Fruit fly (Drosophila melanogaster) whole organism, prepupa: ENCODE results near the gene CG42272.

Experiments
- Blimp-1 ChIP-seq: fragments of 200-800 bp; sonication (Bioruptor generic); optimal IDR thresholded peaks from 3 replicates; lab custom pipeline; 2017; ENCODE audit warnings: missing biosample characterization, missing genetic modification characterization, mild to moderate bottlenecking, moderate library complexity, missing genetic modification reagents
- CG10631 ChIP-seq: fragments of 200-800 bp; sonication (Bioruptor generic); optimal IDR thresholded peaks from 2 replicates; lab custom pipeline; 2016; ENCODE audit warnings: missing biosample characterization, missing genetic modification characterization
- CG10669 ChIP-seq: fragments of 200-800 bp; sonication (Bioruptor generic); optimal IDR thresholded peaks from 3 replicates; lab custom pipeline; 2018; ENCODE audit warnings: missing biosample characterization, mild to moderate bottlenecking, missing genetic modification characterization, moderate library complexity
- CG11294 ChIP-seq: fragments of 200-800 bp; sonication (Bioruptor generic); IDR thresholded peaks from 2 replicates; pipeline ENCODE4 v1.3.6; 2022; ENCODE audit warnings: missing biosample characterization, missing genetic modification characterization
- CG11762 ChIP-seq: fragments of 200-800 bp; sonication (Bioruptor generic); optimal IDR thresholded peaks from 3 replicates; lab custom pipeline; 2016; ENCODE audit warnings: missing biosample characterization, missing genetic modification characterization; ENCODE audit not compliant: insufficient read depth
- CG11902 ChIP-seq: fragments of 200-800 bp; sonication (Bioruptor generic); optimal IDR thresholded peaks from 3 replicates; lab custom pipeline; 2016; ENCODE audit warnings: missing biosample characterization, missing genetic modification characterization
- CG15336 ChIP-seq: fragments of 200-800 bp; sonication (Bioruptor generic); IDR thresholded peaks from 2 replicates; pipeline ENCODE4 v1.3.6; 2022; ENCODE audit warnings: missing biosample characterization, missing genetic modification characterization
- CG1621 ChIP-seq: fragments of 200-800 bp; sonication (Bioruptor generic); optimal IDR thresholded peaks from 3 replicates; lab custom pipeline; 2018; ENCODE audit warnings: missing biosample characterization, mild to moderate bottlenecking, missing genetic modification characterization
- CG16779 ChIP-seq: fragments of 200-800 bp; sonication (Bioruptor generic); optimal IDR thresholded peaks from 3 replicates; lab custom pipeline; 2017; ENCODE audit warnings: missing biosample characterization, mild to moderate bottlenecking, missing genetic modification characterization
- CG3032 ChIP-seq: fragments of 200-800 bp; optimal IDR thresholded peaks from 2 replicates; lab custom pipeline; 2019; ENCODE audit warnings: missing biosample characterization, mild to moderate bottlenecking, missing genetic modification characterization, moderate library complexity
- CG31627 ChIP-seq: fragments of 200-800 bp; sonication (Bioruptor generic); optimal IDR thresholded peaks from 3 replicates; lab custom pipeline; 2016; ENCODE audit warnings: missing biosample characterization, missing genetic modification characterization
- CG32006 ChIP-seq: fragments of 200-800 bp; sonication (Bioruptor generic); optimal IDR thresholded peaks from 3 replicates; lab custom pipeline; 2017; ENCODE audit warnings: missing biosample characterization, mild to moderate bottlenecking, missing genetic modification characterization
- CG34406 ChIP-seq: fragments of 200-800 bp; sonication (Bioruptor generic); optimal IDR thresholded peaks from 3 replicates; lab custom pipeline; 2016; ENCODE audit warnings: missing biosample characterization, missing genetic modification characterization
- CG3919 ChIP-seq: fragments of 200-800 bp; sonication (Bioruptor generic); optimal IDR thresholded peaks from 3 replicates; lab custom pipeline; 2016; ENCODE audit warnings: missing biosample characterization, missing genetic modification characterization
- CG4318 ChIP-seq: fragments of 200-800 bp; sonication (Bioruptor generic); optimal IDR thresholded peaks from 3 replicates; lab custom pipeline; 2017; ENCODE audit warnings: missing biosample characterization, mild to moderate bottlenecking, missing genetic modification characterization
- CG6276 ChIP-seq: fragments of 200-800 bp; sonication (Bioruptor generic); optimal IDR thresholded peaks from 2 replicates; lab custom pipeline; 2017; ENCODE audit warnings: missing biosample characterization, mild to moderate bottlenecking, missing genetic modification characterization
- CG6792 ChIP-seq: fragments of 200-800 bp; sonication (Bioruptor generic); optimal IDR thresholded peaks from 3 replicates; lab custom pipeline; 2016; ENCODE audit warnings: missing biosample characterization, missing genetic modification characterization
- CG6808 ChIP-seq: fragments of 200-800 bp; sonication (Bioruptor generic); optimal IDR thresholded peaks from 3 replicates; lab custom pipeline; 2017; ENCODE audit warnings: missing biosample characterization, missing genetic modification characterization, mild to moderate bottlenecking, moderate library complexity, missing genetic modification reagents
- CG6854 ChIP-seq: fragments of 200-800 bp; sonication (Bioruptor generic); optimal IDR thresholded peaks from 2 replicates; lab custom pipeline; 2017; ENCODE audit warnings: missing biosample characterization, mild to moderate bottlenecking, missing genetic modification characterization
- CG7368 ChIP-seq: fragments of 200-800 bp; sonication (Bioruptor generic); optimal IDR thresholded peaks from 3 replicates; lab custom pipeline; 2016; ENCODE audit warnings: missing biosample characterization, missing genetic modification characterization
- CG8119 ChIP-seq: fragments of 200-800 bp; sonication (Bioruptor generic); IDR thresholded peaks from 3 replicates; pipeline ENCODE4 v1.3.6; 2022; ENCODE audit warnings: missing biosample characterization, missing genetic modification characterization
- CG8319 ChIP-seq: fragments of 200-800 bp; sonication (Bioruptor generic); optimal IDR thresholded peaks from 3 replicates; lab custom pipeline; 2016; ENCODE audit warnings: missing biosample characterization, missing genetic modification characterization
- CG8632 ChIP-seq: fragments of 200-800 bp; sonication (Bioruptor generic); optimal IDR thresholded peaks from 3 replicates; lab custom pipeline; 2016; ENCODE audit warnings: missing biosample characterization, missing genetic modification characterization
- CG9139 ChIP-seq: fragments of 200-800 bp; sonication (Bioruptor generic); optimal IDR thresholded peaks from 3 replicates; lab custom pipeline; 2017; ENCODE audit warnings: missing biosample characterization, mild to moderate bottlenecking, missing genetic modification characterization
- Eip75B ChIP-seq: fragments of 200-800 bp; sonication (Bioruptor generic); optimal IDR thresholded peaks from 3 replicates; lab custom pipeline; 2016; ENCODE audit warnings: missing biosample characterization, missing genetic modification characterization
- Ets21C ChIP-seq: fragments of 200-800 bp; sonication (Bioruptor generic); optimal IDR thresholded peaks from 3 replicates; lab custom pipeline; 2016; ENCODE audit warnings: missing biosample characterization, missing genetic modification characterization
- Gug ChIP-seq: fragments of 200-800 bp; sonication (Bioruptor generic); IDR thresholded peaks from 2 replicates; pipeline ENCODE4 v1.3.6; 2022; ENCODE audit warnings: missing biosample characterization, missing genetic modification characterization
- Hr38 ChIP-seq: sonication (Bioruptor generic); optimal IDR thresholded peaks from 2 replicates; lab custom pipeline; 2016; ENCODE audit warnings: missing biosample characterization, missing genetic modification characterization
- Hr39 ChIP-seq: fragments of 200-800 bp; sonication (Bioruptor generic); optimal IDR thresholded peaks from 2 replicates; lab custom pipeline; 2016; ENCODE audit warnings: missing biosample characterization, missing genetic modification characterization
- Hr4 ChIP-seq: fragments of 200-800 bp; sonication (Bioruptor generic); optimal IDR thresholded peaks from 3 replicates; lab custom pipeline; 2016; ENCODE audit warnings: missing biosample characterization, missing genetic modification characterization
- Lpt ChIP-seq: fragments of 200-800 bp; sonication (Bioruptor generic); optimal IDR thresholded peaks from 3 replicates; lab custom pipeline; 2016; ENCODE audit warnings: missing biosample characterization, missing genetic modification characterization
- Met ChIP-seq: fragments of 200-800 bp; sonication (Bioruptor generic); optimal IDR thresholded peaks from 3 replicates; lab custom pipeline; 2016; ENCODE audit warnings: missing biosample characterization, missing genetic modification characterization
- Smox ChIP-seq: fragments of 200-800 bp; sonication (Bioruptor generic); optimal IDR thresholded peaks from 3 replicates; lab custom pipeline; 2016; ENCODE audit warnings: missing biosample characterization, missing genetic modification characterization
- Sox102F ChIP-seq: fragments of 200-800 bp; sonication (Bioruptor generic); optimal IDR thresholded peaks from 2 replicates; lab custom pipeline; 2016; ENCODE audit warnings: missing biosample characterization, mild to moderate bottlenecking, missing genetic modification characterization
- Sox14 ChIP-seq: fragments of 200-800 bp; sonication (Bioruptor generic); optimal IDR thresholded peaks from 3 replicates; lab custom pipeline; 2016; ENCODE audit warnings: missing biosample characterization, missing genetic modification characterization
- Sox15 ChIP-seq: fragments of 200-800 bp; sonication (Bioruptor generic); optimal IDR thresholded peaks from 3 replicates; lab custom pipeline; 2016; ENCODE audit warnings: missing biosample characterization, missing genetic modification characterization
- achi ChIP-seq: fragments of 200-800 bp; sonication (Bioruptor generic); optimal IDR thresholded peaks from 3 replicates; lab custom pipeline; 2016; ENCODE audit warnings: missing biosample characterization, missing genetic modification characterization
- acj6 ChIP-seq: fragments of 200-800 bp; sonication (Bioruptor generic); optimal IDR thresholded peaks from 3 replicates; lab custom pipeline; 2016; ENCODE audit warnings: missing biosample characterization, missing genetic modification characterization
- dac ChIP-seq: fragments of 200-800 bp; sonication (Bioruptor generic); optimal IDR thresholded peaks from 2 replicates; lab custom pipeline; 2017; ENCODE audit warnings: missing biosample characterization, mild to moderate bottlenecking, missing genetic modification characterization
- dsx ChIP-seq: fragments of 200-800 bp; optimal IDR thresholded peaks from 3 replicates; lab custom pipeline; 2019; ENCODE audit warnings: missing biosample characterization, mild to moderate bottlenecking, missing genetic modification characterization, moderate library complexity; ENCODE audit not compliant: poor library complexity, severe bottlenecking
- eg ChIP-seq: fragments of 200-800 bp; sonication (Bioruptor generic); IDR thresholded peaks from 3 replicates; pipeline ENCODE4 v1.3.6; 2022; ENCODE audit warnings: missing biosample characterization, missing genetic modification characterization
- esn ChIP-seq: fragments of 200-800 bp; sonication (Bioruptor generic); optimal IDR thresholded peaks from 2 replicates; lab custom pipeline; 2016; ENCODE audit warnings: missing biosample characterization, mild to moderate bottlenecking, missing genetic modification characterization, moderate library complexity
- fd59A ChIP-seq: fragments of 200-800 bp; sonication (Bioruptor generic); optimal IDR thresholded peaks from 2 replicates; lab custom pipeline; 2017; ENCODE audit warnings: missing biosample characterization, mild to moderate bottlenecking, missing genetic modification characterization, missing genetic modification reagents
- fd85E ChIP-seq: fragments of 200-800 bp; sonication (Bioruptor generic); optimal IDR thresholded peaks from 3 replicates; lab custom pipeline; 2016; ENCODE audit warnings: missing biosample characterization, missing genetic modification characterization
- fkh ChIP-seq: fragments of 200-800 bp; sonication (Bioruptor generic); optimal IDR thresholded peaks from 3 replicates; lab custom pipeline; 2017; ENCODE audit warnings: missing biosample characterization, mild to moderate bottlenecking, missing genetic modification characterization, moderate library complexity
- lz ChIP-seq: fragments of 200-800 bp; sonication (Bioruptor generic); optimal IDR thresholded peaks from 3 replicates; lab custom pipeline; 2016; ENCODE audit warnings: missing biosample characterization, missing genetic modification characterization
- net ChIP-seq: fragments of 200-800 bp; sonication (Bioruptor generic); optimal IDR thresholded peaks from 3 replicates; lab custom pipeline; 2016; ENCODE audit warnings: missing biosample characterization, missing genetic modification characterization
- pdm3 ChIP-seq: fragments of 200-800 bp; sonication (Bioruptor generic); optimal IDR thresholded peaks from 3 replicates; lab custom pipeline; 2016; ENCODE audit warnings: missing biosample characterization, missing genetic modification characterization
- salr ChIP-seq, 2 experiments: fragments of 200-800 bp; sonication (Bioruptor generic); optimal IDR thresholded peaks; 3 replicates each; lab custom pipeline; 2016 to 2018; ENCODE audit warnings: missing biosample characterization in 2 of 2, missing genetic modification characterization in 2 of 2, mild to moderate bottlenecking in 1 of 2
- ss ChIP-seq, 2 experiments: fragments of 200-800 bp; sonication (Bioruptor generic); optimal IDR thresholded peaks; 2 replicates in 1 of 2; 3 replicates in 1 of 2; lab custom pipeline; 2017 to 2018; ENCODE audit warnings: mild to moderate bottlenecking in 2 of 2, missing biosample characterization in 2 of 2, missing genetic modification characterization in 2 of 2, moderate library complexity in 1 of 2
- svp ChIP-seq: fragments of 200-800 bp; sonication (Bioruptor generic); peaks from one replicate; lab custom pipeline; 2016; ENCODE audit warnings: missing biosample characterization, missing genetic modification characterization
- topi ChIP-seq: fragments of 200-800 bp; sonication (Bioruptor generic); optimal IDR thresholded peaks from 3 replicates; lab custom pipeline; 2016; ENCODE audit warnings: missing biosample characterization, missing genetic modification characterization
- vri ChIP-seq: fragments of 200-800 bp; sonication (Bioruptor generic); optimal IDR thresholded peaks from 3 replicates; lab custom pipeline; 2016; ENCODE audit warnings: missing biosample characterization, mild to moderate bottlenecking, missing genetic modification characterization

The CG42272 gene

dm6 chr3L:5840847-5841246 lies 38.0 kb downstream of the CG42272 start:
- TF ChIP-seq Sox14 (GFP tag; lab: Kevin White, UChicago), result no peak
- TF ChIP-seq esn (GFP tag; lab: Kevin White, UChicago), result peak; percentile 32
- no peak for TF ChIP-seq CG11294 (GFP tag; lab: Robert Waterston, UW)
- no peak for TF ChIP-seq CG15336
- TF ChIP-seq CG34406 (GFP tag; lab: Kevin White, UChicago), result no peak
- TF ChIP-seq CG6792 (GFP tag; lab: Kevin White, UChicago), result peak; percentile 3
- TF ChIP-seq pdm3 (GFP tag; lab: Kevin White, UChicago), result no peak
- no peak for TF ChIP-seq Sox15 (GFP tag; lab: Kevin White, UChicago)
- no peak for TF ChIP-seq CG8319 (GFP tag; lab: Kevin White, UChicago)
- TF ChIP-seq Lpt (GFP tag; lab: Kevin White, UChicago), result no peak
- no peak for TF ChIP-seq CG8119 (GFP tag; lab: Robert Waterston, UW)
- peak; percentile 12 for TF ChIP-seq Eip75B
- no peak for TF ChIP-seq CG8632
- TF ChIP-seq CG3032 (tag; lab: Kevin White, UChicago), result peak; percentile 42
- TF ChIP-seq CG1621, result no peak
- no peak for TF ChIP-seq CG4318 (GFP tag; lab: Kevin White, UChicago)
- no peak for TF ChIP-seq dsx (GFP tag; lab: Kevin White, UChicago)
- no peak for TF ChIP-seq Hr38 (GFP tag; lab: Kevin White, UChicago)
- TF ChIP-seq CG7368, result no peak
- peak; percentile 19 for TF ChIP-seq Smox
- peak; percentile 34 for TF ChIP-seq topi (GFP tag; lab: Kevin White, UChicago)
- TF ChIP-seq CG3919 (GFP tag; lab: Kevin White, UChicago), result peak; percentile 4
- TF ChIP-seq fkh, result no peak
- TF ChIP-seq Blimp-1 (GFP tag; lab: Kevin White, UChicago), result no peak
- no peak for TF ChIP-seq ss (GFP tag; optimal IDR thresholded peaks at IDR 0.05; lab: Kevin White, UChicago)
- peak; percentile 27 for TF ChIP-seq acj6 (GFP tag; lab: Kevin White, UChicago)
- TF ChIP-seq vri, result no peak
- TF ChIP-seq lz, result peak; percentile 20
- TF ChIP-seq Hr39, result peak; percentile 7
- TF ChIP-seq Met (GFP tag; lab: Kevin White, UChicago), result no peak
- no peak for TF ChIP-seq eg (GFP tag; lab: Robert Waterston, UW)
- no peak for TF ChIP-seq dac (GFP tag; lab: Kevin White, UChicago)
- TF ChIP-seq Ets21C (GFP tag; lab: Kevin White, UChicago), result no peak
- TF ChIP-seq CG6854, result no peak
- TF ChIP-seq CG32006 (GFP tag; lab: Kevin White, UChicago), result peak; percentile 31
- TF ChIP-seq CG31627 (GFP tag; lab: Kevin White, UChicago), result peak; percentile 3
- no peak for TF ChIP-seq CG6276 (GFP tag; lab: Kevin White, UChicago)
- TF ChIP-seq CG9139 (GFP tag; lab: Kevin White, UChicago), result no peak
- no peak for TF ChIP-seq CG6808 (GFP tag; lab: Kevin White, UChicago)
- no peak for TF ChIP-seq CG11762 (GFP tag; lab: Kevin White, UChicago)
- TF ChIP-seq Sox102F, result no peak
- peak; percentile 8 for TF ChIP-seq CG10669
- no peak for TF ChIP-seq fd59A (GFP tag; lab: Kevin White, UChicago)
- TF ChIP-seq achi (GFP tag; lab: Kevin White, UChicago), result peak; percentile 8
- no peak for TF ChIP-seq net
- peak; percentile 2 for TF ChIP-seq CG11902 (GFP tag; lab: Kevin White, UChicago)
- no peak for TF ChIP-seq salr (GFP tag; optimal IDR thresholded peaks at IDR 0.05; lab: Kevin White, UChicago)
- peak; percentile 33 for TF ChIP-seq CG10631 (GFP tag; lab: Kevin White, UChicago)
- peak; percentile 25; the same call in 1 of the 2 replicates for TF ChIP-seq Gug (GFP tag; lab: Robert Waterston, UW)
- no peak for TF ChIP-seq CG16779 (tag; lab: Kevin White, UChicago)
- TF ChIP-seq fd85E, result no peak
- no peak for TF ChIP-seq Hr4
- peak; percentile 53 for TF ChIP-seq svp (GFP tag; lab: Kevin White, UChicago)
